Fruit fly (Drosophila melanogaster) whole organism, embryonic: ENCODE results near the gene CG4459.

Experiments used
- Asciz ChIP-seq: fragments of 200-800 bp; sonication (Bioruptor generic); optimal IDR thresholded peaks from 2 replicates; lab custom pipeline; 2017; ENCODE audit warnings: missing biosample characterization, mild to moderate bottlenecking, missing genetic modification characterization, missing genetic modification reagents
- Awh ChIP-seq: fragments of 200-800 bp; sonication (Bioruptor generic); IDR thresholded peaks from 2 replicates; pipeline ENCODE4, ENCODE4 v1.3.6; 2022; ENCODE audit warnings: missing biosample characterization, missing genetic modification characterization
- CG11093 ChIP-seq: fragments of 200-800 bp; sonication (Bioruptor generic); IDR thresholded peaks from 3 replicates; pipeline ENCODE4 v1.3.6; 2022; ENCODE audit warnings: missing biosample characterization, missing genetic modification characterization
- CG11456 ChIP-seq: fragments of 200-800 bp; sonication (Bioruptor generic); IDR thresholded peaks from 3 replicates; pipeline ENCODE4 v1.3.6; 2022; ENCODE audit warnings: missing biosample characterization, missing genetic modification characterization
- CG11695 ChIP-seq: fragments of 200-800 bp; sonication (Bioruptor generic); IDR thresholded peaks from 3 replicates; pipeline ENCODE4 v1.3.6; 2022; ENCODE audit warnings: missing biosample characterization, missing genetic modification characterization
- CG12104 ChIP-seq: fragments of 200-800 bp; sonication (Bioruptor generic); optimal IDR thresholded peaks from 3 replicates; lab custom pipeline; 2016; ENCODE audit warnings: missing biosample characterization, missing genetic modification characterization
- CG12744 ChIP-seq: fragments of 200-800 bp; sonication (Bioruptor generic); optimal IDR thresholded peaks from 2 replicates; lab custom pipeline; 2016; ENCODE audit warnings: missing biosample characterization, missing genetic modification characterization
- CG13296 ChIP-seq: fragments of 200-800 bp; sonication (Bioruptor generic); optimal IDR thresholded peaks from 3 replicates; lab custom pipeline; 2018; ENCODE audit warnings: missing biosample characterization, mild to moderate bottlenecking, missing genetic modification characterization
- CG15696 ChIP-seq: fragments of 200-800 bp; sonication (Bioruptor generic); optimal IDR thresholded peaks from 2 replicates; lab custom pipeline; 2019; ENCODE audit warnings: missing biosample characterization, mild to moderate bottlenecking, missing genetic modification characterization, moderate library complexity
- CG1603 ChIP-seq: fragments of 200-800 bp; sonication (Bioruptor generic); optimal IDR thresholded peaks from 2 replicates; lab custom pipeline; 2019; ENCODE audit warnings: missing biosample characterization, mild to moderate bottlenecking, missing genetic modification characterization, moderate library complexity
- CG17612 ChIP-seq: fragments of 200-800 bp; sonication (Bioruptor generic); IDR thresholded peaks from 2 replicates; pipeline ENCODE4 v1.3.6; 2022; ENCODE audit warnings: missing biosample characterization, missing genetic modification characterization
- CG17912 ChIP-seq: fragments of 200-800 bp; sonication (Bioruptor generic); optimal IDR thresholded peaks from 2 replicates; lab custom pipeline; 2018; ENCODE audit warnings: missing biosample characterization, mild to moderate bottlenecking, missing genetic modification characterization
- CG1832 ChIP-seq: fragments of 200-800 bp; sonication (Bioruptor generic); optimal IDR thresholded peaks from 2 replicates; lab custom pipeline; 2017; ENCODE audit warnings: missing biosample characterization, mild to moderate bottlenecking, missing genetic modification characterization, inconsistent platforms
- CG2120 ChIP-seq: fragments of 200-800 bp; sonication (Bioruptor generic); optimal IDR thresholded peaks from 3 replicates; lab custom pipeline; 2016; ENCODE audit warnings: missing biosample characterization, missing genetic modification characterization
- CG30403 ChIP-seq: fragments of 200-800 bp; sonication (Bioruptor generic); optimal IDR thresholded peaks from 3 replicates; lab custom pipeline; 2016; ENCODE audit warnings: missing biosample characterization, missing genetic modification characterization
- CG3065 ChIP-seq: fragments of 200-800 bp; sonication (Bioruptor generic); optimal IDR thresholded peaks from 2 replicates; lab custom pipeline; 2016; ENCODE audit warnings: missing biosample characterization, missing genetic modification characterization
- CG3163 ChIP-seq: fragments of 200-800 bp; sonication (Bioruptor generic); optimal IDR thresholded peaks from 3 replicates; lab custom pipeline; 2016; ENCODE audit warnings: missing biosample characterization, missing genetic modification characterization
- CG32532 ChIP-seq: fragments of 200-800 bp; sonication (Bioruptor generic); IDR thresholded peaks from 2 replicates; pipeline ENCODE4 v1.3.6; 2022; ENCODE audit warnings: missing biosample characterization, missing genetic modification characterization
- CG32772 ChIP-seq: fragments of 200-800 bp; sonication (Bioruptor generic); IDR thresholded peaks from 2 replicates; pipeline ENCODE4 v1.3.6; 2022; ENCODE audit warnings: missing biosample characterization, missing genetic modification characterization
- CG3407 ChIP-seq: fragments of 200-800 bp; sonication (Bioruptor generic); optimal IDR thresholded peaks from 2 replicates; lab custom pipeline; 2018; ENCODE audit warnings: missing biosample characterization, mild to moderate bottlenecking, missing genetic modification characterization
- CG7357 ChIP-seq: fragments of 200-800 bp; sonication (Bioruptor generic); IDR thresholded peaks from 3 replicates; pipeline ENCODE4 v1.3.6; 2022; ENCODE audit warnings: missing biosample characterization, missing genetic modification characterization
- Doc3 ChIP-seq: fragments of 200-800 bp; sonication (Bioruptor generic); IDR thresholded peaks from 3 replicates; pipeline ENCODE4 v1.3.6; 2022; ENCODE audit warnings: missing biosample characterization, missing genetic modification characterization; ENCODE audit not compliant: partially characterized antibody
- Kr ChIP-seq: fragments of 200-800 bp; sonication (Bioruptor generic); optimal IDR thresholded peaks from 2 replicates; lab custom pipeline; 2017; ENCODE audit warnings: missing biosample characterization, mild to moderate bottlenecking, missing genetic modification characterization
- Ptx1 ChIP-seq: fragments of 200-800 bp; sonication (Bioruptor generic); IDR thresholded peaks from 2 replicates; pipeline ENCODE4 v1.3.6; 2022; ENCODE audit warnings: missing biosample characterization, missing genetic modification characterization
- Rfx ChIP-seq: fragments of 200-800 bp; sonication (Bioruptor generic); IDR thresholded peaks from 2 replicates; pipeline ENCODE4 v1.3.6; 2022; ENCODE audit warnings: missing biosample characterization, missing genetic modification characterization
- al ChIP-seq: fragments of 200-800 bp; sonication (Bioruptor generic); IDR thresholded peaks from 2 replicates; pipeline ENCODE4 v1.3.6; 2022; ENCODE audit warnings: missing biosample characterization, missing genetic modification characterization
- ase ChIP-seq: fragments of 200-800 bp; sonication (Bioruptor generic); IDR thresholded peaks from 3 replicates; pipeline ENCODE4 v1.3.6; 2022; ENCODE audit warnings: missing biosample characterization, missing genetic modification characterization
- bigmax ChIP-seq: fragments of 200-800 bp; sonication (Bioruptor generic); optimal IDR thresholded peaks from 2 replicates; lab custom pipeline; 2018; ENCODE audit warnings: missing biosample characterization, mild to moderate bottlenecking, missing genetic modification characterization
- cato ChIP-seq: fragments of 200-800 bp; sonication (Bioruptor generic); optimal IDR thresholded peaks from 2 replicates; lab custom pipeline; 2016; ENCODE audit warnings: missing biosample characterization, missing genetic modification characterization, borderline replicate concordance
- dan ChIP-seq: fragments of 200-800 bp; sonication (Bioruptor generic); IDR thresholded peaks from 2 replicates; pipeline ENCODE4 v1.3.6; 2022; ENCODE audit warnings: missing biosample characterization, missing genetic modification characterization
- dpn ChIP-seq, 2 experiments: fragments of 200-800 bp; sonication (Bioruptor generic); optimal IDR thresholded peaks; 3 replicates each; lab custom pipeline; 2016; ENCODE audit warnings: missing biosample characterization in 2 of 2, missing genetic modification characterization in 2 of 2
- exex ChIP-seq: fragments of 200-800 bp; sonication (Bioruptor generic); optimal IDR thresholded peaks from 4 replicates; lab custom pipeline; 2018; ENCODE audit warnings: missing biosample characterization, mild to moderate bottlenecking, missing genetic modification characterization, moderate library complexity
- fd3F ChIP-seq: fragments of 200-800 bp; sonication (Bioruptor generic); optimal IDR thresholded peaks from 2 replicates; lab custom pipeline; 2018; ENCODE audit warnings: missing biosample characterization, mild to moderate bottlenecking, missing genetic modification characterization, moderate library complexity
- fd64A ChIP-seq: fragments of 200-800 bp; sonication (Bioruptor generic); optimal IDR thresholded peaks from 3 replicates; lab custom pipeline; 2018; ENCODE audit warnings: missing biosample characterization, mild to moderate bottlenecking, missing genetic modification characterization
- hth ChIP-seq: fragments of >200 bp; optimal IDR thresholded peaks from 2 replicates; lab custom pipeline; 2017; ENCODE audit warnings: inconsistent platforms
- insv ChIP-seq, 2 experiments: fragments of 200-800 bp; sonication (Bioruptor generic); optimal IDR thresholded peaks; 3 replicates each; lab custom pipeline; 2016 to 2018; ENCODE audit warnings: missing biosample characterization in 2 of 2, missing genetic modification characterization in 2 of 2
- mld ChIP-seq: fragments of 200-800 bp; sonication (Bioruptor generic); IDR thresholded peaks from 3 replicates; pipeline ENCODE4 v1.3.6; 2022; ENCODE audit warnings: missing biosample characterization, missing genetic modification characterization; ENCODE audit not compliant: partially characterized antibody
- nerfin-1 ChIP-seq: fragments of 200-800 bp; sonication (Bioruptor generic); optimal IDR thresholded peaks from 3 replicates; lab custom pipeline; 2019; ENCODE audit warnings: missing biosample characterization, mild to moderate bottlenecking, missing genetic modification characterization, moderate library complexity
- nom ChIP-seq: fragments of 200-800 bp; sonication (Bioruptor generic); optimal IDR thresholded peaks from 2 replicates; lab custom pipeline; 2017; ENCODE audit warnings: missing biosample characterization, missing genetic modification characterization, mild to moderate bottlenecking, moderate library complexity, missing genetic modification reagents
- psq ChIP-seq: fragments of 200-800 bp; sonication (Bioruptor generic); optimal IDR thresholded peaks from 2 replicates; lab custom pipeline; 2017; ENCODE audit warnings: missing biosample characterization, missing genetic modification characterization
- run ChIP-seq: fragments of 200-800 bp; sonication (Bioruptor generic); optimal IDR thresholded peaks from 3 replicates; lab custom pipeline; 2018; ENCODE audit warnings: missing biosample characterization, mild to moderate bottlenecking, missing genetic modification characterization
- schlank ChIP-seq: fragments of 200-800 bp; sonication (Bioruptor generic); optimal IDR thresholded peaks from 2 replicates; lab custom pipeline; 2018; ENCODE audit warnings: missing biosample characterization, mild to moderate bottlenecking, missing genetic modification characterization
- shn ChIP-seq: fragments of 200-800 bp; sonication (Bioruptor generic); optimal IDR thresholded peaks from 3 replicates; lab custom pipeline; 2016; ENCODE audit warnings: missing biosample characterization, missing genetic modification characterization
- slbo ChIP-seq: fragments of 200-800 bp; sonication (Bioruptor generic); IDR thresholded peaks from 2 replicates; pipeline ENCODE4 v1.3.6; 2022; ENCODE audit warnings: missing biosample characterization, missing genetic modification characterization
- so ChIP-seq: fragments of 200-800 bp; sonication (Bioruptor generic); IDR thresholded peaks from 3 replicates; pipeline ENCODE4 v1.3.6; 2022; ENCODE audit warnings: missing biosample characterization, missing genetic modification characterization
- sob ChIP-seq: fragments of 200-800 bp; sonication (Bioruptor generic); IDR thresholded peaks from 2 replicates; pipeline ENCODE4 v1.3.6; 2022; ENCODE audit warnings: missing biosample characterization, missing genetic modification characterization
- tll ChIP-seq, 2 experiments: fragments of 200-800 bp in 1 of 2; fragments of >200 bp in 1 of 2; sonication (Bioruptor generic) in 1 of 2; optimal IDR thresholded peaks; 2 replicates each; lab custom pipeline; 2017 to 2019; ENCODE audit warnings: missing biosample characterization in 2 of 2, missing genetic modification characterization in 2 of 2, mild to moderate bottlenecking in 1 of 2, moderate library complexity in 1 of 2
- trem ChIP-seq: fragments of 200-800 bp; optimal IDR thresholded peaks from 3 replicates; lab custom pipeline; 2019; ENCODE audit warnings: missing biosample characterization, mild to moderate bottlenecking, missing genetic modification characterization, moderate library complexity
- trh ChIP-seq: fragments of 200-800 bp; sonication (Bioruptor generic); optimal IDR thresholded peaks from 2 replicates; lab custom pipeline; 2016; ENCODE audit warnings: missing biosample characterization, missing genetic modification characterization
- wek ChIP-seq: fragments of 200-800 bp; sonication (Bioruptor generic); optimal IDR thresholded peaks from 3 replicates; lab custom pipeline; 2018; ENCODE audit warnings: missing biosample characterization, mild to moderate bottlenecking, missing genetic modification characterization, moderate library complexity
- zfh1 ChIP-seq: fragments of 200-800 bp; sonication (Bioruptor generic); IDR thresholded peaks from 3 replicates; pipeline ENCODE4 v1.3.6; 2022; ENCODE audit warnings: missing biosample characterization, missing genetic modification characterization

CG4459 gene

dm6 chr3R:19889603-19890187 lies 38.7 kb downstream of the CG4459 start (continued):
- TF ChIP-seq CG11093 (GFP tag; lab: Robert Waterston, UW) (0 out of 3 replicates have a peak, but pooled peaks have one; percentile 35), CG32532 (GFP tag; lab: Robert Waterston, UW) (peak; percentile 76), trh (GFP tag; lab: Kevin White, UChicago) (no peak), al (GFP tag; lab: Robert Waterston, UW) (peak; percentile 69), zfh1 (GFP tag; lab: Robert Waterston, UW) (no peak), sob (GFP tag; lab: Robert Waterston, UW) (peak; percentile 58; the same call in 1 of the 2 replicates), CG11456 (peak; percentile 61; the same call in 1 of the 3 replicates), CG13296 (GFP tag; lab: Kevin White, UChicago) (peak; percentile 86), CG1603 (tag; lab: Kevin White, UChicago) (no peak), slbo (GFP tag; lab: Robert Waterston, UW) (peak; percentile 78), wek (GFP tag; lab: Kevin White, UChicago) (no peak), CG11695 (GFP tag; lab: Robert Waterston, UW) (peak; percentile 76), CG2120 (peak; percentile 70), trem (tag; lab: Kevin White, UChicago) (peak; percentile 39), mld (GFP tag; lab: Robert Waterston, UW) (no peak), fd64A (peak; percentile 16), nom (GFP tag; lab: Kevin White, UChicago) (no peak), CG12744 (no peak), CG32772 (GFP tag; lab: Robert Waterston, UW) (no peak), bigmax (GFP tag; lab: Kevin White, UChicago) (no peak), Ptx1 (peak; percentile 62), Rfx (peak; percentile 74), psq (GFP tag; lab: Kevin White, UChicago) (no peak), shn (no peak), tll (GFP tag; optimal IDR thresholded peaks at IDR 0.05; lab: Kevin White, UChicago) (no peak), CG7357 (GFP tag; lab: Robert Waterston, UW) (peak; percentile 63), Asciz (GFP tag; lab: Kevin White, UChicago) (peak; percentile 73), dpn (GFP tag; optimal IDR thresholded peaks at IDR 0.05; lab: Kevin White, UChicago) (peak; percentile 30 to 40), exex (tag; lab: Kevin White, UChicago) (peak; percentile 69), CG3407 (GFP tag; lab: Kevin White, UChicago) (no peak), Awh (GFP tag; lab: Robert Waterston, UW) (no peak), so (GFP tag; lab: Robert Waterston, UW) (no peak; the same call in 1 of the 3 replicates), Kr (GFP tag; lab: Kevin White, UChicago) (no peak), CG12104 (GFP tag; lab: Kevin White, UChicago) (peak; percentile 64), CG17612 (GFP tag; lab: Robert Waterston, UW) (no peak), ase (GFP tag; lab: Robert Waterston, UW) (no peak; the same call in 2 of the 3 replicates), CG15696 (tag; lab: Kevin White, UChicago) (peak; percentile 18), cato (GFP tag; lab: Kevin White, UChicago) (peak; percentile 6), CG3163 (GFP tag; lab: Kevin White, UChicago) (no peak), CG17912 (no peak), insv (GFP tag; optimal IDR thresholded peaks at IDR 0.05; lab: Kevin White, UChicago) (no peak), nerfin-1 (peak; percentile 31), dan (no peak), run (tag; lab: Kevin White, UChicago) (peak; percentile 42), CG30403 (GFP tag; lab: Kevin White, UChicago) (peak; percentile 55), schlank (peak; percentile 45), hth (lab: Kevin White, UChicago) (no peak), CG3065 (GFP tag; lab: Kevin White, UChicago) (peak; percentile 1), Doc3 (GFP tag; lab: Robert Waterston, UW) (no peak), CG1832 (GFP tag; lab: Kevin White, UChicago) (no peak), fd3F (peak; percentile 76)
